Worm (Caenorhabditis elegans): ENCODE data around the gene M01H9.5.

Gene M01H9.5

ce11 chrIV:4445711-4446290, 19.5 kb upstream of the M01H9.5 start, which contains the start of the genes wapl-1 and htz-1 (continued):
- peak; percentile 98 for TF ChIP-seq nhr-71 (tag; optimal IDR thresholded peaks at IDR 0.05)
- TF ChIP-seq ets-5 (GFP tag; IDR thresholded peaks at IDR 0.05), result no peak
- TF ChIP-seq fos-1 (tag; optimal IDR thresholded peaks at IDR 0.05), result peak; percentile 92

DNA sequence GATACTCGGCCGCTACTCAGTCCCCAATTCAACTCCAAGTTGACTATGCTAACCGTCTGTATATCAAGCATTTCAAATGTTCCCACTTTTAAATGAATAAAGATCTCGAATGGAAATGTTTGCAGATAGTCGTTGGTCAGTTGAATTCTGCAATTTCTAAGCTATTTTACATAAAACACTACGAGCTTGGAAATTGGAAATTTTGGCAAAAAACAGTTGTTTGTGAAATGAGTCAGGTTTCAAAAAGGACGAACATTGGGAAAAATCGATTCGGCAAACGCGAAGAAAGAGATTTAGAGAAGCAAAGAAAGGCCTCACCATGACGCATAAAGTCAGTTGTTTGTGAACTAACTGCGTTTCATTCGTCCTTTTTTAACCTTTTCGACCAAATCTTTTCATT, 18.4 kb upstream of the M01H9.5 start:
- TF ChIP-seq ceh-88 (GFP tag; IDR thresholded peaks at IDR 0.05) (no peak), aha-1 (tag; optimal IDR thresholded peaks at IDR 0.05) (no peak), ets-5 (GFP tag; IDR thresholded peaks at IDR 0.05) (no peak), elt-3 (tag; optimal IDR thresholded peaks at IDR 0.05) (peak in 1 of 6 experiments; percentile 15), nhr-237 (tag; optimal IDR thresholded peaks at IDR 0.05) (no peak), lir-3 (tag; optimal IDR thresholded peaks at IDR 0.05; ENCODE audit: poor library complexity) (no peak), irx-1 (tag; optimal IDR thresholded peaks at IDR 0.05) (no peak), aly-2 (tag; optimal IDR thresholded peaks at IDR 0.05) (peak; percentile 16), dpl-1 (GFP tag; optimal IDR thresholded peaks at IDR 0.05) (peak; percentile 13 to 45 (median 30)), sup-37 (GFP tag; optimal IDR thresholded peaks at IDR 0.05) (no peak), C04F5.9 (tag; optimal IDR thresholded peaks at IDR 0.05) (no peak), jun-1 (tag; optimal IDR thresholded peaks at IDR 0.05) (peak; percentile 47), vab-15 (tag; optimal IDR thresholded peaks at IDR 0.05) (no peak), nhr-77 (tag; optimal IDR thresholded peaks at IDR 0.05) (peak; percentile 37), nhr-71 (tag; optimal IDR thresholded peaks at IDR 0.05) (peak; percentile 63), ces-1 (GFP tag; optimal IDR thresholded peaks at IDR 0.05) (no peak), pqm-1 (tag; optimal IDR thresholded peaks at IDR 0.05) (no peak), fkh-10 (GFP tag; optimal IDR thresholded peaks at IDR 0.05) (no peak), efl-3 (GFP tag; optimal IDR thresholded peaks at IDR 0.05) (no peak), lsy-2 (tag; optimal IDR thresholded peaks at IDR 0.05) (peak; percentile 62 to 82), tbx-2 (tag; optimal IDR thresholded peaks at IDR 0.05) (no peak), unc-62 (GFP tag; optimal IDR thresholded peaks at IDR 0.05) (no peak), lin-13 (GFP tag; optimal IDR thresholded peaks at IDR 0.05) (no peak), nhr-84 (tag; optimal IDR thresholded peaks at IDR 0.05) (no peak), ama-1 (optimal IDR thresholded peaks at IDR 0.05) (peak; percentile 74), egl-27 (tag; optimal IDR thresholded peaks at IDR 0.05) (no peak), C16A3.4 (tag; optimal IDR thresholded peaks at IDR 0.05) (no peak), nhr-11 (tag; optimal IDR thresholded peaks at IDR 0.05) (no peak), elt-2 (tag; optimal IDR thresholded peaks at IDR 0.05) (no peak), C34B4.2 (tag; optimal IDR thresholded peaks at IDR 0.05) (no peak), lin-14 (GFP tag; optimal IDR thresholded peaks at IDR 0.05) (peak; percentile 58), mdl-1 (tag; optimal IDR thresholded peaks at IDR 0.05) (peak in 1 of 2 experiments; percentile 43), zip-4 (GFP tag; optimal IDR thresholded peaks at IDR 0.05) (peak; percentile 2), unc-86 (tag; optimal IDR thresholded peaks at IDR 0.05) (no peak), dsc-1 (tag; optimal IDR thresholded peaks at IDR 0.05) (no peak), unc-130 (tag; optimal IDR thresholded peaks at IDR 0.05) (no peak), ztf-11 (tag; optimal IDR thresholded peaks at IDR 0.05) (peak in 1 of 2 experiments; percentile 23), egl-13 (tag; optimal IDR thresholded peaks at IDR 0.05) (no peak), blmp-1 (tag; optimal IDR thresholded peaks at IDR 0.05) (no peak), lin-39 (tag; optimal IDR thresholded peaks at IDR 0.05) (no peak), nhr-12 (tag; optimal IDR thresholded peaks at IDR 0.05) (no peak), mef-2 (tag; optimal IDR thresholded peaks at IDR 0.05) (no peak), lin-15B (tag; optimal IDR thresholded peaks at IDR 0.05) (no peak), mep-1 (tag; optimal IDR thresholded peaks at IDR 0.05) (peak; percentile 72), fos-1 (tag; optimal IDR thresholded peaks at IDR 0.05) (peak; percentile 34), ceh-90 (tag; optimal IDR thresholded peaks at IDR 0.05) (no peak), hlh-4 (tag; optimal IDR thresholded peaks at IDR 0.05) (no peak), ceh-63 (GFP tag; optimal IDR thresholded peaks at IDR 0.05) (no peak), ceh-82 (tag; optimal IDR thresholded peaks at IDR 0.05) (peak in 2 of 3 experiments; percentile 16), zag-1 (tag; optimal IDR thresholded peaks at IDR 0.05) (no peak), ceh-8 (GFP tag; optimal IDR thresholded peaks at IDR 0.05) (no peak)

Data from whole organism, L1 larva.